Comparison of ENCODE assay signal across 1 fruit fly cellular context in the genomic region with DNA sequence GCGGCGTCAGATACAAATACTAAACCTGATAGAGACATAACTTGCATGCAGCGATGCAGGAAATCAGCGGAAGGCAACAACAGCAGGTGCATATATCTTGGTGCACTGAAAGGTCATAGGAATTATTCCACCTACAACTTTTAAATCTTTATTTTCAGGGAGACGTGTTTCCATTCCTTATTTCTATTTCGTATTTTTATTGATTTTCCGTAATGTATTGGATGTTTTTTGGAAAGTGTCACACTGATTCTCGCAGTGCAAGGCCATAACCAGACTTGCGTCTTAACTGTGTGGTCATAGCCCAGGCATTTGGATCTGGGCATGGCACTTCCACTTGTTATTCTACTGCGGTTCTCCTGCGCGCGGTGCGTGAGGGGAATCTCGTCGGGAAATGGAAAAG.
TF ChIP-seq lines count a peak whose summit lies in the region.

No protein-coding gene starts in this region.

TF ChIP-seq in whole organism, prepupa, 60 proteins besides CTCF, POLR2A, EP300 and RAD21 (continued from another document):
- peak; percentile 41 for TF ChIP-seq fd59A (GFP tag; optimal IDR thresholded peaks at IDR 0.05; lab: Kevin White, UChicago)
- TF ChIP-seq topi (GFP tag; optimal IDR thresholded peaks at IDR 0.05; lab: Kevin White, UChicago) = peak; percentile 26
- peak; percentile 60 for TF ChIP-seq CG10669 (GFP tag; optimal IDR thresholded peaks at IDR 0.05; lab: Kevin White, UChicago)
- TF ChIP-seq Hr39 (GFP tag; optimal IDR thresholded peaks at IDR 0.05; lab: Kevin White, UChicago) = no peak
- peak; percentile 71 for TF ChIP-seq Ets96B (tag; optimal IDR thresholded peaks at IDR 0.05; lab: Kevin White, UChicago)
- TF ChIP-seq CG3032 (tag; optimal IDR thresholded peaks at IDR 0.05; lab: Kevin White, UChicago) = peak; percentile 73
- TF ChIP-seq CG11762 (GFP tag; optimal IDR thresholded peaks at IDR 0.05; lab: Kevin White, UChicago; ENCODE audit: insufficient read depth) = peak; percentile 56
- peak in 1 of 2 experiments; percentile 72 for TF ChIP-seq salr (GFP tag; optimal IDR thresholded peaks at IDR 0.05; lab: Kevin White, UChicago)
- TF ChIP-seq CG11902 (GFP tag; optimal IDR thresholded peaks at IDR 0.05; lab: Kevin White, UChicago) = no peak
- TF ChIP-seq Lpt (GFP tag; optimal IDR thresholded peaks at IDR 0.05; lab: Kevin White, UChicago) = peak; percentile 76
- TF ChIP-seq CG32006 (GFP tag; optimal IDR thresholded peaks at IDR 0.05; lab: Kevin White, UChicago) = peak; percentile 72
- TF ChIP-seq Hr4 (GFP tag; optimal IDR thresholded peaks at IDR 0.05; lab: Kevin White, UChicago) = peak; percentile 55
- peak; percentile 53 for TF ChIP-seq dac (GFP tag; optimal IDR thresholded peaks at IDR 0.05; lab: Kevin White, UChicago)
- TF ChIP-seq Eip93F (GFP tag; optimal IDR thresholded peaks at IDR 0.05; lab: Kevin White, UChicago) = no peak
- TF ChIP-seq CG1621 (tag; optimal IDR thresholded peaks at IDR 0.05; lab: Kevin White, UChicago) = no peak
- no peak for TF ChIP-seq Sox102F (GFP tag; optimal IDR thresholded peaks at IDR 0.05; lab: Kevin White, UChicago)
- TF ChIP-seq ss (GFP tag; optimal IDR thresholded peaks at IDR 0.05; lab: Kevin White, UChicago) = peak in 1 of 2 experiments; percentile 37
- TF ChIP-seq Sox15 (GFP tag; optimal IDR thresholded peaks at IDR 0.05; lab: Kevin White, UChicago) = no peak
- TF ChIP-seq Hr38 (GFP tag; optimal IDR thresholded peaks at IDR 0.05; lab: Kevin White, UChicago) = no peak
- TF ChIP-seq Blimp-1 (GFP tag; optimal IDR thresholded peaks at IDR 0.05; lab: Kevin White, UChicago) = no peak
- peak; percentile 34 for TF ChIP-seq CG16779 (tag; optimal IDR thresholded peaks at IDR 0.05; lab: Kevin White, UChicago)
- TF ChIP-seq Eip75B (GFP tag; optimal IDR thresholded peaks at IDR 0.05; lab: Kevin White, UChicago) = peak; percentile 64
- TF ChIP-seq eg (GFP tag; IDR thresholded peaks at IDR 0.05; lab: Robert Waterston, UW) = peak; percentile 87
- no peak for TF ChIP-seq fd85E (GFP tag; optimal IDR thresholded peaks at IDR 0.05; lab: Kevin White, UChicago)
- TF ChIP-seq CG34406 (GFP tag; optimal IDR thresholded peaks at IDR 0.05; lab: Kevin White, UChicago) = peak; percentile 30
- TF ChIP-seq CG8632 (GFP tag; optimal IDR thresholded peaks at IDR 0.05; lab: Kevin White, UChicago) = no peak
